Fruit fly (Drosophila melanogaster): Measurements from ENCODE around the gene mura.

mura gene

DNA sequence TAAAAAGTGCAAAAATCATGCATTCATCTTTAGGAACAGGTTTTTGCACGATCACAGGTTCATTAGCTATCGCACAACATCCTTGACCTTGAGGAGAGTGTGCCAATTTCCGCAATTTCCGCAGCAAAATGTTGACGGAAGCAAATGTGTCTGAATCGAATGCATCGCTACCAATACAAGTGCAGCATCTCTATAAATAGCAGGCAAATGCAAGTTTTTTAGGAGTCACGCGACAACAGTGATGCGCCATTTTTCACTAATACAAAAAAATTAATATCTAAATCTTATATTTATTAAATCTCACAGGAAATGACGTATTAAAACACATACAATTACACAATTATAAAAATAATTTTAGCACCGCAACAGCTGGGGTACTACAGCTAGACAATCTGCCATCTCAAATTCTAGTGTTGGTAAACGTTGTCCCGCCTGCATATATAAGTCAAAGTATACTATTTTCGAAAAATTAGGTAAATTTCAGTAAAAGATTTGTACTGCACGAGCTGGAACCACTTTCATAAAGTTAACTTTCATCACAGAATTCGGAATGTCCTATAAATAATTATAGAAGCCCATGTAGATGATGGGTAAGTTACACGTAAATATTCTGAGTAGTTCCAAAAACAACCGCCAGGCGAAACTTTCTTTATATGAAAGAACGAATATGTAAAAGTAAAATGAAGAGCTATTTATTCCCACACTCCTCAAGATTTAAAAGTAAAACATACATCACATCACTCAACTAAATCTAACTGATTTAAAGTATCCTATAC is 22.4 kb upstream of the mura start, which contains the start of gene CG9399 (continued):
- TF ChIP-seq pfk (GFP tag; optimal IDR thresholded peaks at IDR 0.05) (peak; percentile 57), Hmr (GFP tag; optimal IDR thresholded peaks at IDR 0.05) (peak; percentile 97), fd96Cb (tag; optimal IDR thresholded peaks at IDR 0.05) (peak; percentile 96), Lpt (GFP tag; optimal IDR thresholded peaks at IDR 0.05) (no peak), cg (GFP tag; optimal IDR thresholded peaks at IDR 0.05) (peak; percentile 94), CG43689 (GFP tag; IDR thresholded peaks at IDR 0.05) (peak; percentile 97), bbx (GFP tag; IDR thresholded peaks at IDR 0.05; ENCODE audit: partially characterized antibody) (peak; percentile 44), gem (tag; optimal IDR thresholded peaks at IDR 0.05) (peak; percentile 99), CG12155 (GFP tag; optimal IDR thresholded peaks at IDR 0.05) (peak; percentile 95), CG9727 (GFP tag; optimal IDR thresholded peaks at IDR 0.05) (peak; percentile 96), CG10267 (tag; optimal IDR thresholded peaks at IDR 0.05) (peak; percentile 99), Xrp1 (GFP tag; IDR thresholded peaks at IDR 0.05) (peak; percentile 99), CG3847 (GFP tag; IDR thresholded peaks at IDR 0.05) (peak; percentile 97), Dfd (GFP tag; optimal IDR thresholded peaks at IDR 0.05) (no peak), croc (GFP tag; conservative IDR thresholded peaks at IDR 0.05) (peak; percentile 95), CG17359 (tag; optimal IDR thresholded peaks at IDR 0.05) (peak; percentile 98), al (GFP tag; IDR thresholded peaks at IDR 0.05) (peak; percentile 95), CG30020 (tag; optimal IDR thresholded peaks at IDR 0.05) (peak; percentile 85), Pdp1 (GFP tag; optimal IDR thresholded peaks at IDR 0.05) (peak; percentile 93 to 94), ftz-f1 (GFP tag; optimal IDR thresholded peaks at IDR 0.05) (peak; percentile 60), CG7357 (GFP tag; IDR thresholded peaks at IDR 0.05) (peak; percentile 92), Hr51 (GFP tag; optimal IDR thresholded peaks at IDR 0.05) (peak; percentile 96 to 98), Ets97D (GFP tag; optimal IDR thresholded peaks at IDR 0.05) (peak; percentile 94), Dek (tag; optimal IDR thresholded peaks at IDR 0.05) (peak; percentile 96), wor (GFP tag; IDR thresholded peaks at IDR 0.05) (peak; percentile 98), ind (GFP tag; optimal IDR thresholded peaks at IDR 0.05) (peak; percentile 97), CG8924 (tag; optimal IDR thresholded peaks at IDR 0.05) (peak; percentile 97), CG2129 (GFP tag; IDR thresholded peaks at IDR 0.05; ENCODE audit: partially characterized antibody) (peak; percentile 24; the same call in 1 of the 2 replicates), CG1024 (GFP tag; IDR thresholded peaks at IDR 0.05) (peak; percentile 93), stwl (tag; optimal IDR thresholded peaks at IDR 0.05) (peak; percentile 83), z (GFP tag; IDR thresholded peaks at IDR 0.05) (peak; percentile 73), Fer2 (tag; optimal IDR thresholded peaks at IDR 0.05) (peak; percentile 85), CG8290 (GFP tag; optimal IDR thresholded peaks at IDR 0.05) (peak; percentile 95), CG8290 (tag; optimal IDR thresholded peaks at IDR 0.05) (peak; percentile 92), Rfx (GFP tag; IDR thresholded peaks at IDR 0.05) (peak; percentile 99), grn (GFP tag; optimal IDR thresholded peaks at IDR 0.05) (peak; percentile 65), CG15514 (GFP tag; optimal IDR thresholded peaks at IDR 0.05) (peak; percentile 90), CG6175 (GFP tag; IDR thresholded peaks at IDR 0.05) (peak; percentile 96), nerfin-1 (tag; optimal IDR thresholded peaks at IDR 0.05) (peak; percentile 92), Atf3 (GFP tag; optimal IDR thresholded peaks at IDR 0.05) (peak; percentile 92), Sox100B (GFP tag; optimal IDR thresholded peaks at IDR 0.05) (peak; percentile 95), CG17385 (GFP tag; optimal IDR thresholded peaks at IDR 0.05) (peak; percentile 94), CG4820 (GFP tag; optimal IDR thresholded peaks at IDR 0.05) (peak; percentile 96), CG8944 (GFP tag; optimal IDR thresholded peaks at IDR 0.05) (peak; percentile 92), ham (GFP tag; IDR thresholded peaks at IDR 0.05) (peak; percentile 88), sr (GFP tag; IDR thresholded peaks at IDR 0.05) (peak; percentile 92; the same call in 2 of the 3 replicates), H15 (GFP tag; IDR thresholded peaks at IDR 0.05) (peak; percentile 99), CG16779 (GFP tag; IDR thresholded peaks at IDR 0.05) (peak; percentile 89), psq (GFP tag; optimal IDR thresholded peaks at IDR 0.05) (peak; percentile 93)
